Worm (Caenorhabditis elegans) whole organism, young adult: ENCODE data around the gene F09C6.14.

ENCODE experiments used
- B0261.1 ChIP-seq: sonication (generic microtip); optimal IDR thresholded peaks from 2 replicates; lab custom pipeline; 2016; ENCODE audit warnings: mild to moderate bottlenecking, missing genetic modification characterization, moderate library complexity, missing compliant biosample characterization
- B0336.3 ChIP-seq: fragments of 200-800 bp; sonication (Bioruptor generic); IDR thresholded peaks from 2 replicates; pipeline ENCODE4 v1.3.6; 2022; ENCODE audit warnings: missing genetic modification characterization, missing compliant biosample characterization
- C17E4.6 ChIP-seq: fragments of 200-800 bp; sonication (Bioruptor generic); IDR thresholded peaks from 2 replicates; pipeline ENCODE4 v1.3.6; 2022; ENCODE audit warnings: missing genetic modification reagents, missing genetic modification characterization, missing compliant biosample characterization
- F37B4.10 ChIP-seq: fragments of 200-800 bp; sonication (Bioruptor generic); IDR thresholded peaks from 2 replicates; pipeline ENCODE4 v1.3.6; 2022; ENCODE audit warnings: missing genetic modification characterization, missing compliant biosample characterization
- F39B2.1 ChIP-seq: fragments of 200-800 bp; sonication (Bioruptor generic); IDR thresholded peaks from 2 replicates; pipeline ENCODE4 v1.3.6; 2022; ENCODE audit warnings: missing genetic modification reagents, missing genetic modification characterization, missing compliant biosample characterization
- F52B5.7 ChIP-seq: sonication (generic microtip); optimal IDR thresholded peaks from 2 replicates; lab custom pipeline; 2016; ENCODE audit warnings: mild to moderate bottlenecking, missing genetic modification characterization, missing compliant biosample characterization
- K12H6.12 ChIP-seq: fragments of 200-800 bp; sonication (Bioruptor generic); optimal IDR thresholded peaks from 2 replicates; lab custom pipeline; 2018; ENCODE audit warnings: mild to moderate bottlenecking, missing genetic modification characterization, missing compliant biosample characterization
- Y53G8AR.9 ChIP-seq: fragments of 200-800 bp; sonication (Bioruptor generic); conservative IDR thresholded peaks from 2 replicates; pipeline ENCODE4 v1.3.6; 2022; ENCODE audit warnings: missing genetic modification reagents, missing genetic modification characterization, missing compliant biosample characterization
- akir-1 ChIP-seq: fragments of 200-800 bp; sonication (Bioruptor generic); optimal IDR thresholded peaks from 2 replicates; lab custom pipeline; 2018; ENCODE audit warnings: mild to moderate bottlenecking, missing genetic modification characterization, moderate library complexity, missing compliant biosample characterization
- bed-1 ChIP-seq: fragments of 200-800 bp; sonication (Bioruptor generic); IDR thresholded peaks from 2 replicates; pipeline ENCODE4 v1.3.6; 2022; ENCODE audit warnings: missing genetic modification reagents, missing genetic modification characterization, missing compliant biosample characterization
- bed-2 ChIP-seq: fragments of 200-800 bp; sonication (Bioruptor generic); IDR thresholded peaks from 2 replicates; pipeline ENCODE4 v1.3.6; 2022; ENCODE audit warnings: missing genetic modification reagents, missing genetic modification characterization, missing compliant biosample characterization
- ccch-3 ChIP-seq: fragments of 200-800 bp; sonication (Bioruptor generic); optimal IDR thresholded peaks from 2 replicates; lab custom pipeline; 2018; ENCODE audit warnings: mild to moderate bottlenecking, missing genetic modification characterization, missing compliant biosample characterization
- ceh-27 ChIP-seq: fragments of 200-800 bp; sonication (Bioruptor generic); optimal IDR thresholded peaks from 2 replicates; lab custom pipeline; 2018; ENCODE audit warnings: mild to moderate bottlenecking, missing genetic modification characterization, moderate library complexity, missing compliant biosample characterization
- ceh-58 ChIP-seq: fragments of 200-800 bp; sonication (Bioruptor generic); IDR thresholded peaks from 2 replicates; pipeline ENCODE4 v1.3.6; 2022; ENCODE audit warnings: missing genetic modification characterization, missing compliant biosample characterization
- dox-1 ChIP-seq: fragments of 200-800 bp; sonication (Bioruptor generic); IDR thresholded peaks from 2 replicates; pipeline ENCODE4 v1.3.6; 2022; ENCODE audit warnings: missing genetic modification reagents, missing genetic modification characterization, missing compliant biosample characterization
- gei-17 ChIP-seq: fragments of 200-800 bp; sonication (Bioruptor generic); optimal IDR thresholded peaks from 2 replicates; lab custom pipeline; 2018; ENCODE audit warnings: mild to moderate bottlenecking, missing genetic modification characterization, missing compliant biosample characterization
- hlh-12 ChIP-seq: sonication (generic microtip); optimal IDR thresholded peaks from 2 replicates; lab custom pipeline; 2016; ENCODE audit warnings: missing genetic modification characterization, missing compliant biosample characterization
- hmg-1.2 ChIP-seq: fragments of 200-800 bp; sonication (Bioruptor generic); IDR thresholded peaks from 2 replicates; pipeline ENCODE4 v1.3.6; 2022; ENCODE audit warnings: missing genetic modification reagents, missing genetic modification characterization, missing compliant biosample characterization
- hsf-1 ChIP-seq: fragments of 200-800 bp; sonication (Bioruptor generic); IDR thresholded peaks from 2 replicates; pipeline ENCODE4 v1.3.6; 2022; ENCODE audit warnings: missing genetic modification reagents, missing genetic modification characterization, missing compliant biosample characterization
- lag-1 ChIP-seq: fragments of 200-800 bp; sonication (Bioruptor generic); IDR thresholded peaks from 2 replicates; pipeline ENCODE4 v1.3.6; 2022; ENCODE audit warnings: missing genetic modification reagents, missing genetic modification characterization, missing compliant biosample characterization
- lin-40 ChIP-seq: sonication (generic microtip); optimal IDR thresholded peaks from 2 replicates; lab custom pipeline; 2016; ENCODE audit warnings: missing genetic modification characterization, mild to moderate bottlenecking, missing compliant biosample characterization, missing genotype, missing genetic modification reagents
- lin-54 ChIP-seq: fragments of 200-800 bp; sonication (Bioruptor generic); optimal IDR thresholded peaks from 2 replicates; lab custom pipeline; 2018; ENCODE audit warnings: mild to moderate bottlenecking, missing genetic modification characterization, missing compliant biosample characterization
- lsy-27 ChIP-seq: sonication (generic microtip); optimal IDR thresholded peaks from 2 replicates; lab custom pipeline; 2017; ENCODE audit warnings: missing genetic modification characterization, mild to moderate bottlenecking, missing compliant biosample characterization, antibody characterized with exemption, missing genotype, borderline replicate concordance; ENCODE audit not compliant: insufficient read depth
- madf-6 ChIP-seq: fragments of 200-800 bp; sonication (Bioruptor generic); IDR thresholded peaks from 2 replicates; pipeline ENCODE4 v1.3.6; 2022; ENCODE audit warnings: missing genetic modification reagents, missing genetic modification characterization, missing compliant biosample characterization
- madf-8 ChIP-seq: fragments of 200-800 bp; sonication (Bioruptor generic); conservative IDR thresholded peaks from 2 replicates; pipeline ENCODE4 v1.3.6; 2022; ENCODE audit warnings: missing genetic modification reagents, missing genetic modification characterization, missing compliant biosample characterization
- mes-4 ChIP-seq: sonication (generic microtip); optimal IDR thresholded peaks from 2 replicates; lab custom pipeline; 2016; ENCODE audit warnings: missing genotype, missing genetic modification characterization, missing compliant biosample characterization
- mxl-1 ChIP-seq: sonication (generic microtip); optimal IDR thresholded peaks from 2 replicates; lab custom pipeline; 2016; ENCODE audit warnings: missing genetic modification characterization, missing compliant biosample characterization
- nfyb-1 ChIP-seq: fragments of 200-800 bp; sonication (Bioruptor generic); IDR thresholded peaks from 2 replicates; pipeline ENCODE4 v1.3.6; 2022; ENCODE audit warnings: missing genetic modification reagents, missing genetic modification characterization, missing compliant biosample characterization
- nhr-120 ChIP-seq: fragments of 200-800 bp; sonication (Bioruptor generic); IDR thresholded peaks from 2 replicates; pipeline ENCODE4 v1.3.6; 2022; ENCODE audit warnings: missing genetic modification characterization, missing compliant biosample characterization
- repo-1 ChIP-seq: sonication (generic microtip); optimal IDR thresholded peaks from 2 replicates; lab custom pipeline; 2017; ENCODE audit warnings: mild to moderate bottlenecking, missing genetic modification characterization, missing compliant biosample characterization
- snpc-3.4 ChIP-seq: sonication (generic microtip); optimal IDR thresholded peaks from 2 replicates; lab custom pipeline; 2017; ENCODE audit warnings: missing genetic modification characterization, mild to moderate bottlenecking, missing compliant biosample characterization, antibody characterized with exemption, moderate library complexity, missing genotype, missing genetic modification reagents
- snpc-4 ChIP-seq, 5 experiments: fragments of 150-350 bp in 1 of 5; sonication (generic microtip) in 4 of 5; optimal IDR thresholded peaks; 2 replicates each; lab custom pipeline; 2014 to 2018; ENCODE audit warnings: missing genetic modification characterization in 5 of 5, missing biosample characterization in 3 of 5, antibody characterized with exemption in 2 of 5, mild to moderate bottlenecking in 2 of 5, missing compliant biosample characterization in 2 of 5, missing genotype in 2 of 5, moderate library complexity in 2 of 5, missing genetic modification reagents in 1 of 5
- somi-1 ChIP-seq: fragments of 200-800 bp; sonication (Bioruptor generic); optimal IDR thresholded peaks from 2 replicates; lab custom pipeline; 2018; ENCODE audit warnings: mild to moderate bottlenecking, missing genetic modification characterization, missing compliant biosample characterization
- tbx-9 ChIP-seq: sonication (generic microtip); optimal IDR thresholded peaks from 2 replicates; lab custom pipeline; 2016; ENCODE audit warnings: borderline replicate concordance, missing genetic modification characterization, inconsistent platforms, missing compliant biosample characterization
- tlf-1 ChIP-seq: fragments of 200-800 bp; sonication (Bioruptor generic); optimal IDR thresholded peaks from 2 replicates; lab custom pipeline; 2018; ENCODE audit warnings: mild to moderate bottlenecking, missing genetic modification characterization, missing compliant biosample characterization
- unc-130 ChIP-seq: sonication (generic microtip); optimal IDR thresholded peaks from 2 replicates; lab custom pipeline; 2016; ENCODE audit warnings: missing genetic modification reagents, missing genetic modification characterization, missing compliant biosample characterization
- unc-62 ChIP-seq: fragments of 150-350 bp; optimal IDR thresholded peaks from 2 replicates; lab custom pipeline; 2014; ENCODE audit warnings: missing biosample characterization, missing genetic modification reagents, missing genetic modification characterization
- xnd-1 ChIP-seq: sonication (generic microtip); optimal IDR thresholded peaks from 2 replicates; lab custom pipeline; 2016; ENCODE audit warnings: missing genotype, missing genetic modification reagents, missing genetic modification characterization, missing compliant biosample characterization
- zfh-2 ChIP-seq: fragments of 200-800 bp; sonication (Bioruptor generic); conservative IDR thresholded peaks from 2 replicates; pipeline ENCODE4 v1.3.6; 2022; ENCODE audit warnings: missing genetic modification reagents, missing genetic modification characterization, missing compliant biosample characterization
- zim-3 ChIP-seq: sonication (generic microtip); optimal IDR thresholded peaks from 2 replicates; lab custom pipeline; 2017; ENCODE audit warnings: mild to moderate bottlenecking, missing genetic modification characterization, moderate library complexity, missing compliant biosample characterization
- ztf-26 ChIP-seq: sonication (generic microtip); optimal IDR thresholded peaks from 2 replicates; lab custom pipeline; 2017; ENCODE audit warnings: missing genetic modification characterization, missing compliant biosample characterization
- ztf-3 ChIP-seq: fragments of 200-800 bp; sonication (Bioruptor generic); optimal IDR thresholded peaks from 2 replicates; lab custom pipeline; 2018; ENCODE audit warnings: mild to moderate bottlenecking, missing genetic modification characterization, missing compliant biosample characterization

The F09C6.14 gene

DNA sequence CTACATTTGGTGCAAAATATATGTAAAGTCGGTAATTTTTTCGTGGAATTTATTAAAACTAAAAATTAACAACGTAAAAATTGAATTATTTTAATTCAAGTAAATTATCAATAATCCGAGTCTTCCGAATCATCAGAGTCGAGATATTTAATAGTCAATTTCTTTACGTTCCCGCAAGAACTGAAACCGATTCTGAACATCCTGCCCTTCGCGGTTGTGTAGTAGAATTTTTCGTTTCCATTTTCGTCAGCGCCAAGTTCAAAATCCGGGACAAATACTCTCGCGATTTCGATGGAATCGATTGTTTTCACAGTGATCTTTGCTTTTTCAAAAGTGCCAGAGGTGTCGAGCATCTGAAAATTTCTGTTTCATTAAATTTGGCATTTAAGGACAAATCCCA lies 38.9 kb downstream of the F09C6.14 start (continued):
- TF ChIP-seq mes-4 (tag; lab: Kevin White, UChicago) (no peak), snpc-3.4 (tag; lab: Kevin White, UChicago) (no peak), B0261.1 (tag; lab: Kevin White, UChicago) (no peak), madf-8 (GFP tag; lab: Robert Waterston, UW) (no peak), akir-1 (GFP tag; lab: Kevin White, UChicago) (no peak), F52B5.7 (tag; lab: Kevin White, UChicago) (no peak), mxl-1 (tag; lab: Kevin White, UChicago) (peak; percentile 6), zim-3 (peak; percentile 9), lin-54 (no peak), lin-40 (tag; lab: Kevin White, UChicago) (no peak), ceh-27 (GFP tag; lab: Kevin White, UChicago) (no peak), tbx-9 (tag; lab: Kevin White, UChicago) (no peak), ccch-3 (GFP tag; lab: Kevin White, UChicago) (no peak), lag-1 (GFP tag; lab: Robert Waterston, UW) (no peak), F39B2.1 (0 out of 2 replicates have a peak, but pooled peaks have one; percentile 36), unc-62 (no peak), hlh-12 (tag; lab: Kevin White, UChicago) (no peak), somi-1 (no peak), dox-1 (GFP tag; lab: Robert Waterston, UW) (no peak), C17E4.6 (GFP tag; lab: Robert Waterston, UW) (no peak), K12H6.12 (tag; lab: Kevin White, UChicago) (no peak), B0336.3 (GFP tag; lab: Robert Waterston, UW) (0 out of 2 replicates have a peak, but pooled peaks have one; percentile 45), F37B4.10 (GFP tag; lab: Robert Waterston, UW) (no peak), hmg-1.2 (GFP tag; lab: Robert Waterston, UW) (no peak), Y53G8AR.9 (GFP tag; lab: Robert Waterston, UW) (no peak), unc-130 (GFP tag; lab: Kevin White, UChicago) (no peak), ztf-26 (tag; lab: Kevin White, UChicago) (no peak), bed-1 (GFP tag; lab: Robert Waterston, UW) (no peak), nfyb-1 (GFP tag; lab: Robert Waterston, UW) (no peak), tlf-1 (GFP tag; lab: Kevin White, UChicago) (peak; percentile 28), bed-2 (GFP tag; lab: Robert Waterston, UW) (no peak), hsf-1 (GFP tag; lab: Robert Waterston, UW) (0 out of 2 replicates have a peak, but pooled peaks have one; percentile 42)

DNA sequence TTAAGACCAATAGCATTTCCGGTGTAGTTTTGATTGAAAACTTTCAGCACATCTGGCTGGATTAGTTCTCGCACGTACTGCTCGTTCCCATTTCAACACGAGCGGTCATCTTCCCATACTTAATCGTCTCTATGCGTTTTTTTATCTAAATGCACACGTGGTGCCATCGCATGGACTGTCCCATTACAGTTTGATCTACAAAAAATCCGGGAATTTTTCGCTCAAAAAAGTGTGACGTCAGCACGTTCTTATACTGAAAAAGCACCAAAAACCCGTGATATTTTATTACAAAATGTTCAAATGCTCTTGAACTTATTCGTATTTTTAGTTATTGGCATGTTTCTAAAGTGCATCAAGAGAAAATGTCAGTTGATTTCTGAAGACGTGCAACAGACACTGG lies 41.2 kb downstream of the F09C6.14 start, which contains the start of gene Y102A5C.4:
Gene Y102A5C.4, plus strand, starts transcription at position 301 of the 400 bp plus-strand sequence.
- TF ChIP-seq ztf-3 (GFP tag; lab: Kevin White, UChicago) (no peak), zim-3 (no peak), repo-1 (tag; lab: Kevin White, UChicago) (no peak), zfh-2 (GFP tag; lab: Robert Waterston, UW) (no peak), snpc-4 (GFP tag; optimal IDR thresholded peaks at IDR 0.05; lab: Kevin White, UChicago) (no peak), snpc-4 (tag; optimal IDR thresholded peaks at IDR 0.05; lab: Kevin White, UChicago) (no peak), ceh-58 (GFP tag; lab: Robert Waterston, UW) (no peak), tlf-1 (GFP tag; lab: Kevin White, UChicago) (no peak), gei-17 (GFP tag; lab: Kevin White, UChicago) (no peak), madf-6 (GFP tag; lab: Robert Waterston, UW) (no peak), unc-130 (GFP tag; lab: Kevin White, UChicago) (no peak), xnd-1 (tag; lab: Kevin White, UChicago) (no peak), lsy-27 (no peak), nhr-120 (GFP tag; lab: Robert Waterston, UW) (no peak)
- TF ChIP-seq, all 124 proteins: peak for 0
